Fruit fly (Drosophila melanogaster): ENCODE data around the gene Cow.

The Cow gene

DNA sequence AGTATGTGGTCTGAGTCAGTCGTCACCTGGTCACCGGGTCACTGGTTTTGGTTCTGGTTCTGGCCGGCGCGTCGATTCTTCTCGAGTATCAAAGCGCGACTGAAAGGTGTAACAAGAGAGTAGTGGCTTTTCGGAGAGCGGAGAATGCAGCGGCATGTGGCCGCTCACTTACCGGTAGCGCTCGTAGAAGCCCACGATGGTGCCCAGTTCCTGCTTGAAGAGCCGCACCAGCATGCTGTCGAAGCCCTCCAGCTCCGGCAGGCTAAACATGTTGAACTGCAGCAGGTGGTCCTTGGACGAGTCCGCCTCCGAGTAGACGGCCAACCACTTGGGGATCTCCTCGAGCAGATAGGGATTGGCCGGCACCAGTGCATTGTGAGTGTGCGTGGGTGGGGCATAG lies 53.7 kb downstream of the Cow start, which contains the start of gene Ctns:
TSS of gene Ctns (minus strand) at position 101 of the 400 bp plus-strand sequence.
- TF ChIP-seq CG9948 (tag; optimal IDR thresholded peaks at IDR 0.05) (no peak), CG12605 (GFP tag; IDR thresholded peaks at IDR 0.05) (no peak)

dm6 chr3R:23057390-23057789 lies 55.1 kb downstream of the Cow start:
- TF ChIP-seq Ets98B (GFP tag; IDR thresholded peaks at IDR 0.05) = no peak
- TF ChIP-seq D1 (tag; optimal IDR thresholded peaks at IDR 0.05) = no peak
- no peak for TF ChIP-seq rn (GFP tag; IDR thresholded peaks at IDR 0.05)
- TF ChIP-seq Pif1B (GFP tag; optimal IDR thresholded peaks at IDR 0.05) = no peak
- TF ChIP-seq CG32121 (GFP tag; IDR thresholded peaks at IDR 0.05) = no peak
- TF ChIP-seq CG10348 (GFP tag; IDR thresholded peaks at IDR 0.05) = no peak
- no peak for TF ChIP-seq CG17806 (tag; optimal IDR thresholded peaks at IDR 0.05)

DNA sequence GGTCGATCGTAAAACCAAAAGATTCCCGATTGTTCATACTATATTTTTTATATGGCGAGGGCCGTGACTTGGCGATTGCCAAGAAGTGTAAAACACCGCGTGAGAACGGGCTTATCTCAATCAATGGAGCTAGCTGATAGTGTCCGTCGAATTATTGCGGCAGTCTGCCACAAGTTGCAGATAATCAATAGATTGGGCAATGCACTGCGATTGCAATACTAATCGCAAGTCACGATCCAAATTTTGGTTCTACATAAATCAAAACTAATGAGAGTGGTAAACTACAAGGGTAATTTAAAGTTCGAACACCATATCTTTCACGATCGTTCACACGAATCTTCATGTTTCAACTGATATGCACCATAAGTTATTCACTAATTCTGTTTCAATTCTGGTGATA lies 55.8 kb downstream of the Cow start:
- TF ChIP-seq CG4496 (GFP tag; IDR thresholded peaks at IDR 0.05) (no peak), CG12605 (GFP tag; IDR thresholded peaks at IDR 0.05) (no peak), CG8301 (tag; optimal IDR thresholded peaks at IDR 0.05) (no peak), CG13204 (GFP tag; optimal IDR thresholded peaks at IDR 0.05) (no peak)

DNA sequence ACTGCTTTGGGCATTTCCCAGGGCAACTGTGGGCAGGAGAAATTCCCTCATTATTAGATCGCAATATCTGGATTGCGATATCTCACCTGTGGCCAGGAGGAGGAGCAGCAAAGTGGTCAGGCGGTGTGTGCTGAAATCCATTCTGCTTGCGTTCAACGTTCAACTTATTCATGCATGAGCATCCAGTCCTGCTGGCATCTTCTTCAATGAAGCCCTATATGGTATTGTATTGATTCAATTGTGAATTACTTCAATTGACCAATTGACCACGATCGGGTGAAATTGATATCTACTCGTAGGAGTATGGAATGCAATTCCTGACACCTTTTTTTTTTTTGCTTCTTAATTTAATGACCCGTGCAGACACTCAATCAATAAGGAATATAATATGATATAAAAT lies 56.4 kb downstream of the Cow start:
- TF ChIP-seq CG12605 (GFP tag; IDR thresholded peaks at IDR 0.05) (no peak), CG14655 (GFP tag; optimal IDR thresholded peaks at IDR 0.05) (no peak), CG9948 (tag; optimal IDR thresholded peaks at IDR 0.05) (no peak), CG17806 (tag; optimal IDR thresholded peaks at IDR 0.05) (no peak), Pif1A (GFP tag; optimal IDR thresholded peaks at IDR 0.05) (no peak)

DNA sequence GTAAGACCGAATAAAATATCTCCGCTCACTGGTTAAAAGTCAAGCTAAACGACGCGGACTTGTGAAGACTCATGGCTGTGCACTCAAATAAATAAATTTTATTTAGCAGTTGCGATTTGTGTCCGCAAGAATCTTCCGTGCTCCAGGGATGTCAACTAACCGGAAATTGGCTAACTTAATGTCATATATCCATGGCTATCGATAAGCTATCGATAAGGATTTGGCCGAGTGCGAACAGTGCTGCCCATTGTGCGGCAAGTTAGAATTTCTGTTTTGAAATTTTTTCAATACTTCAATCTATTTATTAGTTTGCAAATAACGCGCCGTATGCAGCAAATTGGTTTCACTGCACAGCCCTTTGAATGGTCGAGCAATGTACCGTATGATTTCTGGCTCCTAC lies 58.6 kb downstream of the Cow start, which contains the start of gene p53:
TSS of gene p53 (minus strand) at position 147 of the 400 bp plus-strand sequence.
- TF ChIP-seq rn (GFP tag; IDR thresholded peaks at IDR 0.05) (no peak), CG17806 (tag; optimal IDR thresholded peaks at IDR 0.05) (peak; percentile 56), CG4496 (GFP tag; IDR thresholded peaks at IDR 0.05) (peak; percentile 83), Ets98B (GFP tag; IDR thresholded peaks at IDR 0.05) (peak; percentile 42), D1 (tag; optimal IDR thresholded peaks at IDR 0.05) (no peak), Pif1A (GFP tag; optimal IDR thresholded peaks at IDR 0.05) (no peak), CG8301 (tag; optimal IDR thresholded peaks at IDR 0.05) (no peak), CG34367 (tag; optimal IDR thresholded peaks at IDR 0.05) (peak; percentile 20), CG13204 (GFP tag; optimal IDR thresholded peaks at IDR 0.05) (no peak), CG10348 (GFP tag; IDR thresholded peaks at IDR 0.05) (no peak), fd96Ca (GFP tag; IDR thresholded peaks at IDR 0.05) (0 out of 3 replicates have a peak, but pooled peaks have one; percentile 20), Pif1B (GFP tag; optimal IDR thresholded peaks at IDR 0.05) (no peak), CG9948 (tag; optimal IDR thresholded peaks at IDR 0.05) (no peak), gl (tag; optimal IDR thresholded peaks at IDR 0.05) (peak; percentile 11), CG8159 (tag; optimal IDR thresholded peaks at IDR 0.05) (no peak), CG12605 (GFP tag; IDR thresholded peaks at IDR 0.05) (no peak), CG14655 (GFP tag; optimal IDR thresholded peaks at IDR 0.05) (no peak), CG32121 (GFP tag; IDR thresholded peaks at IDR 0.05) (peak; percentile 28; the same call in 1 of the 2 replicates), CG15710 (tag; optimal IDR thresholded peaks at IDR 0.05) (peak; percentile 38), EcR (GFP tag; optimal IDR thresholded peaks at IDR 0.05) (no peak), Snoo (tag; optimal IDR thresholded peaks at IDR 0.05) (peak; percentile 71)

dm6 chr3R:23053135-23053730 lies 59.3 kb downstream of the Cow start:
- TF ChIP-seq CG9948 (tag; optimal IDR thresholded peaks at IDR 0.05) (no peak), CG8159 (tag; optimal IDR thresholded peaks at IDR 0.05) (no peak), CG14655 (GFP tag; optimal IDR thresholded peaks at IDR 0.05) (no peak), fd96Ca (GFP tag; IDR thresholded peaks at IDR 0.05) (no peak)

DNA sequence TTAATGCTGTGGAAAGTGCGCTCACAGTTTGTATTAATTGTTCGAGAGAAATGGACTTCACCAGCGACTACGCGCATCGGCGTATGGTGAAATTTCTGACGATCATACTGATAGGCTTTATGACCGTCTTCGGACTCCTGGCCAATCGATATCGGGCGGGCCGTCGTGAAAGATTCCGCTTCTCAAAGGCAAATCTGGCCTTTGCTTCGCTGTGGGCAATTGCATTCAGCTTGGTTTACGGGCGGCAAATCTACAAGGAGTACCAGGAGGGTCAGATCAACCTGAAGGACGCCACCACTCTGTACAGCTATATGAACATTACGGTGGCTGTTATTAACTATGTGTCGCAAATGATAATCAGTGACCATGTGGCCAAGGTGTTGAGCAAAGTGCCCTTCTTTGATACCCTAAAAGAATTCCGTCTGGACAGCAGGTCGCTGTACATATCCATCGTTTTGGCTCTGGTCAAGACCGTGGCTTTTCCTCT lies 60.8 kb downstream of the Cow start, which contains the start of gene Gr94a:
TSS of gene Gr94a (plus strand) at position 51 of the 487 bp plus-strand sequence.
- TF ChIP-seq CG4496 (GFP tag; IDR thresholded peaks at IDR 0.05) = no peak
- TF ChIP-seq CG14655 (GFP tag; optimal IDR thresholded peaks at IDR 0.05) = no peak

dm6 chr3R:23048690-23049118 lies 63.8 kb downstream of the Cow start:
- peak; percentile 85 for TF ChIP-seq Snoo (tag; optimal IDR thresholded peaks at IDR 0.05)
- TF ChIP-seq Ets98B (GFP tag; IDR thresholded peaks at IDR 0.05) = peak; percentile 72
- peak; percentile 81 for TF ChIP-seq Pif1A (GFP tag; optimal IDR thresholded peaks at IDR 0.05)
- peak; percentile 56; the same call in 1 of the 2 replicates for TF ChIP-seq CG12605 (GFP tag; IDR thresholded peaks at IDR 0.05)
- TF ChIP-seq CG10348 (GFP tag; IDR thresholded peaks at IDR 0.05) = peak; percentile 52; the same call in 1 of the 2 replicates
- no peak for TF ChIP-seq EcR (GFP tag; optimal IDR thresholded peaks at IDR 0.05)
- peak; percentile 93 for TF ChIP-seq CG14655 (GFP tag; optimal IDR thresholded peaks at IDR 0.05)
- peak; percentile 86 for TF ChIP-seq Pif1B (GFP tag; optimal IDR thresholded peaks at IDR 0.05)
- TF ChIP-seq CG17806 (tag; optimal IDR thresholded peaks at IDR 0.05) = peak; percentile 77
- peak; percentile 43; the same call in 1 of the 2 replicates for TF ChIP-seq rn (GFP tag; IDR thresholded peaks at IDR 0.05)
- TF ChIP-seq CG15710 (tag; optimal IDR thresholded peaks at IDR 0.05) = peak; percentile 81
- peak; percentile 90 for TF ChIP-seq CG32121 (GFP tag; IDR thresholded peaks at IDR 0.05)
- TF ChIP-seq fd96Ca (GFP tag; IDR thresholded peaks at IDR 0.05) = no peak; the same call in 2 of the 3 replicates
- TF ChIP-seq CG4496 (GFP tag; IDR thresholded peaks at IDR 0.05) = peak; percentile 72
- TF ChIP-seq CG8301 (tag; optimal IDR thresholded peaks at IDR 0.05) = peak; percentile 91
- peak; percentile 73 for TF ChIP-seq CG34367 (tag; optimal IDR thresholded peaks at IDR 0.05)
- peak; percentile 88 for TF ChIP-seq CG8159 (tag; optimal IDR thresholded peaks at IDR 0.05)
- peak; percentile 83 for TF ChIP-seq CG9948 (tag; optimal IDR thresholded peaks at IDR 0.05)
- peak; percentile 63 for TF ChIP-seq D1 (tag; optimal IDR thresholded peaks at IDR 0.05)
- TF ChIP-seq CG13204 (GFP tag; optimal IDR thresholded peaks at IDR 0.05) = no peak
- TF ChIP-seq gl (tag; optimal IDR thresholded peaks at IDR 0.05) = no peak

All from whole organism, pupa.